Worm (Caenorhabditis elegans): ENCODE results near the gene C28G1.10.
A peak's percentile ranks its signal among the peaks of the same experiment; 100 is the strongest.

- TF ChIP-seq dpl-1 (GFP tag; optimal IDR thresholded peaks at IDR 0.05): peak; percentile 63 to 74 (median 73)
- peak; percentile 96 for TF ChIP-seq nhr-47 (tag; optimal IDR thresholded peaks at IDR 0.05)
- TF ChIP-seq tbx-2 (tag; optimal IDR thresholded peaks at IDR 0.05): peak; percentile 93
- no peak for TF ChIP-seq nhr-28 (tag; optimal IDR thresholded peaks at IDR 0.05)
- peak; percentile 91 for TF ChIP-seq lir-3 (tag; optimal IDR thresholded peaks at IDR 0.05; ENCODE audit: poor library complexity)
- peak; percentile 89 for TF ChIP-seq ceh-88 (GFP tag; IDR thresholded peaks at IDR 0.05)
- TF ChIP-seq aha-1 (tag; optimal IDR thresholded peaks at IDR 0.05): peak; percentile 63
- TF ChIP-seq zag-1 (tag; optimal IDR thresholded peaks at IDR 0.05): peak; percentile 71
- peak; percentile 62 for TF ChIP-seq egl-27 (tag; optimal IDR thresholded peaks at IDR 0.05)
- peak in 1 of 2 experiments; percentile 76 for TF ChIP-seq ztf-11 (tag; optimal IDR thresholded peaks at IDR 0.05)
- peak; percentile 96 for TF ChIP-seq nhr-85 (tag)
- TF ChIP-seq lin-13 (GFP tag; optimal IDR thresholded peaks at IDR 0.05): peak; percentile 74
- peak; percentile 32 for TF ChIP-seq ama-1 (optimal IDR thresholded peaks at IDR 0.05)
These were observed 11.0 kb upstream of the C28G1.10 start, which contains the start of gene C28G1.2 for ce11 chrX:8835887-8836348.
